Worm (Caenorhabditis elegans): Measurements from ENCODE around the gene srbc-61.

ce11 chrV:17508493-17508892 is 31.9 kb downstream of the srbc-61 start, which contains the start of gene srw-32:
- TF ChIP-seq him-1 (tag; optimal IDR thresholded peaks at IDR 0.05) (no peak), dao-5 (tag; optimal IDR thresholded peaks at IDR 0.05) (no peak)
